Worm (Caenorhabditis elegans): Measurements from ENCODE around the gene srp-1.

The srp-1 gene

DNA sequence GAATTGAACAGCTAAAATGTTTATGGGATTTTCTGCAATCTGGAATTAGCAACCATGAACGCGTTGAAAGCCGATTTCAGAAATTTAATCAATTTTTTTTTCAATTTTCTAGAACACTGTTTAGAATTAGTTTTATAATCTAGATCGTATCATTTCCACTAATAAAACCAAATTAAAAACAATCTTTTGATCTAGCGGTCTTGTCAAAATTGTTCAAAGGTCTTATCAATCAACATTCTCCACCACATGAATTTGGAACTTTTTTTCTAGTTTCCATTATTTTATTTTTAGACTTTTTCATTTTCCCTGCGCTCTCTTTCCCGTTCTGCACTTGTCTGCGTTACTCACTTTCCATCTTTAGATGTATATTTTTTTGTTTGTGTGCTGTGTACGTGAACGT is 9.3 kb downstream of the srp-1 start, which contains the start of gene srp-2:
TSS of gene srp-2 (plus strand) at position 301 of the 400 bp plus-strand sequence.
- TF ChIP-seq zip-2 (tag; optimal IDR thresholded peaks at IDR 0.05) = no peak
- no peak for TF ChIP-seq dmd-8 (GFP tag; IDR thresholded peaks at IDR 0.05)
- TF ChIP-seq fkh-10 (GFP tag; optimal IDR thresholded peaks at IDR 0.05) = no peak
- TF ChIP-seq mdl-1 (tag; optimal IDR thresholded peaks at IDR 0.05) = no peak
- TF ChIP-seq ceh-20 (GFP tag; IDR thresholded peaks at IDR 0.05) = no peak
- TF ChIP-seq ctbp-1 (GFP tag; IDR thresholded peaks at IDR 0.05) = no peak
- no peak for TF ChIP-seq lin-1 (GFP tag; IDR thresholded peaks at IDR 0.05)
- no peak for TF ChIP-seq lin-15B (tag; optimal IDR thresholded peaks at IDR 0.05)
- no peak for TF ChIP-seq hmg-1.1 (GFP tag; IDR thresholded peaks at IDR 0.05)
- no peak for TF ChIP-seq unc-39 (tag; optimal IDR thresholded peaks at IDR 0.05)
- no peak for TF ChIP-seq daf-12 (tag; optimal IDR thresholded peaks at IDR 0.05)
- no peak for TF ChIP-seq mxl-2 (GFP tag; conservative IDR thresholded peaks at IDR 0.05)
- no peak for TF ChIP-seq hlh-30 (tag; optimal IDR thresholded peaks at IDR 0.05; ENCODE audit: insufficient read depth)
- no peak for TF ChIP-seq nhr-76 (tag; optimal IDR thresholded peaks at IDR 0.05)
- TF ChIP-seq nhr-42 (GFP tag; IDR thresholded peaks at IDR 0.05) = no peak
- TF ChIP-seq madf-9 (GFP tag; conservative IDR thresholded peaks at IDR 0.05) = no peak

DNA sequence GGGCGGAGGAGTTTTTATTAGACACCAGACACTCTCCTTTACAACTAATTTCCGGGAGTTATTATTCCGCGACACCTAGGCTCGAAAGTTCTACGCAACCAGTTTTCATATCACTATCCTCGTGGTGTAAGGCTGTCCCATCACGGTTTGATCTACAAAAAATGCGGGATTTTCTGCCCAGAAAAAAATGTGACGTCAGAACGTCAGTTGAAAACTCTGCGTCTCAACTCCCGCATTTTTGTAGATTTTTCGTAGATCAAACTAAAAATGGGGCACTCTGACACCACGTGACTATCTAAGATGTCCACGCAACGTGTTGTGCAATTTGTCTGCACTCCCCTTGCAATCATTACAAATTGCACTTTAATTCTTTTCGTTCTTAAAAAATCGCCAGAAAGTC is 11.6 kb downstream of the srp-1 start, which contains the start of gene str-238:
TSS of gene str-238 (plus strand) at position 301 of the 400 bp plus-strand sequence.
- TF ChIP-seq lin-29 (GFP tag; IDR thresholded peaks at IDR 0.05) = no peak
- TF ChIP-seq ceh-62 (tag; optimal IDR thresholded peaks at IDR 0.05) = no peak
- TF ChIP-seq ceh-28 (tag; optimal IDR thresholded peaks at IDR 0.05) = no peak
- no peak for TF ChIP-seq dmd-8 (GFP tag; IDR thresholded peaks at IDR 0.05)
- no peak for TF ChIP-seq hlh-30 (tag; optimal IDR thresholded peaks at IDR 0.05; ENCODE audit: insufficient read depth)
- TF ChIP-seq fkh-10 (GFP tag; optimal IDR thresholded peaks at IDR 0.05) = no peak
- no peak for TF ChIP-seq F44E2.7 (GFP tag; IDR thresholded peaks at IDR 0.05)
- TF ChIP-seq F37D6.2 (tag; optimal IDR thresholded peaks at IDR 0.05) = no peak
- no peak for TF ChIP-seq hmg-1.1 (GFP tag; IDR thresholded peaks at IDR 0.05)
- no peak for TF ChIP-seq rbr-2 (tag; optimal IDR thresholded peaks at IDR 0.05)
- TF ChIP-seq zip-11 (GFP tag; IDR thresholded peaks at IDR 0.05) = no peak
- TF ChIP-seq lin-38 (GFP tag; IDR thresholded peaks at IDR 0.05) = no peak
- no peak for TF ChIP-seq nhr-48 (tag; optimal IDR thresholded peaks at IDR 0.05)
- TF ChIP-seq F10B5.3 (tag; optimal IDR thresholded peaks at IDR 0.05) = no peak
- TF ChIP-seq egl-27 (tag; optimal IDR thresholded peaks at IDR 0.05) = no peak
- no peak for TF ChIP-seq spr-3 (GFP tag; optimal IDR thresholded peaks at IDR 0.05)
- TF ChIP-seq unc-39 (tag; optimal IDR thresholded peaks at IDR 0.05) = no peak
- TF ChIP-seq nhr-76 (tag; optimal IDR thresholded peaks at IDR 0.05) = no peak
- TF ChIP-seq madf-5 (GFP tag; IDR thresholded peaks at IDR 0.05) = no peak

DNA sequence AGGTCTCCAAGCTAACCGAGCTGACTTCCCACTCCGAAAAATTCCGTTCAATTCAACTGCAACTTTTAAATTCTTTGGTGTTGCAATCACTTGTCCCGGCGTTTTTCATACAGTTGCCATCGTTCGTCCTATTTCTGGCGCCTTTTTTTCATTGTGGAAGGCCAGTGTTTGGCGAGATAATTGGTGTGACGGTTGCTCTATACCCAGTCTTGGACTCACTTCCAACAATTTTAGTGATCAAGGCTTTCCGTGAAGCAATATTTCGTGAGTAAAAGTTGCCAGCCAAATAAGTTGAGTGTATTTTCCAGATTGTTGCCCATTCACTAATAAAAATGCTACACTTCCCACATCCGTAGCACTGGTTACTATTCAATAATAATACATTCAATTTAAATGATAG is 19.1 kb downstream of the srp-1 start:
- TF ChIP-seq Y5F2A.4 (GFP tag; optimal IDR thresholded peaks at IDR 0.05) (no peak), unc-62 (GFP tag; optimal IDR thresholded peaks at IDR 0.05 in 1 of 2) (peak in 1 of 2 experiments; percentile 91), unc-62 (tag; optimal IDR thresholded peaks at IDR 0.05) (no peak)

DNA sequence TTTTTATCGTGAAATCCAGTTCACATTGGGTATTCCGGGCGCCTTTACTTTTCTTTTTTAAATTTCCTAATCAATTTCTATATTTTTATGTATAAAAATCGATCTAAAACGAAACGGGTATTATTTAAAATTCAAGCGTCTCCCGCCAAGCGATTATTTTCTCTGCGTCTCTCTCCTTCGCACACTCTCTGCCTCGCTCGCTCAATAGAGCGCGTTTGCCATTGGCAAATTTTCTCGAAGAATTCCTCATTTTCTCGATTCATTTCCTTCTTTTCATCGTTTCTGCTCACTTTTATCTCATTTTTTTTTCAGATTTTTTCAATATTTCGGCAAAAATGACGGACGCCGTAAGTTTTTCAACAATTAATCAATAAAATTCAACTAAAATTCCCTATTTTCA is 20.2 kb downstream of the srp-1 start, which contains the start of gene sti-1:
TSS of gene sti-1 (plus strand) at position 263 of the 400 bp plus-strand sequence.
- TF ChIP-seq lin-38 (GFP tag; IDR thresholded peaks at IDR 0.05) = peak; percentile 98
- no peak for TF ChIP-seq T20F7.1 (GFP tag; optimal IDR thresholded peaks at IDR 0.05)
- TF ChIP-seq F49E8.2 (tag; optimal IDR thresholded peaks at IDR 0.05; ENCODE audit: borderline replicate concordance) = peak; percentile 26
- TF ChIP-seq zfp-3 (GFP tag; conservative IDR thresholded peaks at IDR 0.05) = 0 out of 2 replicates have a peak, but pooled peaks have one; percentile 47
- TF ChIP-seq nhr-77 (tag; optimal IDR thresholded peaks at IDR 0.05) = peak; percentile 95
- no peak for TF ChIP-seq snpc-1.2 (GFP tag; IDR thresholded peaks at IDR 0.05)
- peak; percentile 66 for TF ChIP-seq nhr-11 (tag; optimal IDR thresholded peaks at IDR 0.05)
- TF ChIP-seq R02D3.7 (tag; optimal IDR thresholded peaks at IDR 0.05) = no peak
- peak; percentile 15 for TF ChIP-seq spr-1 (tag; optimal IDR thresholded peaks at IDR 0.05)
- TF ChIP-seq mep-1 (tag; optimal IDR thresholded peaks at IDR 0.05) = peak; percentile 80
- TF ChIP-seq daf-16 (GFP tag; optimal IDR thresholded peaks at IDR 0.05) = no peak
- TF ChIP-seq daf-16 (tag; optimal IDR thresholded peaks at IDR 0.05) = peak; percentile 20
- peak in 1 of 2 experiments; percentile 54 for TF ChIP-seq mdl-1 (tag; optimal IDR thresholded peaks at IDR 0.05)
- TF ChIP-seq nhr-42 (GFP tag; IDR thresholded peaks at IDR 0.05) = peak; percentile 69; the same call in 1 of the 2 replicates
- TF ChIP-seq ces-1 (GFP tag; optimal IDR thresholded peaks at IDR 0.05) = no peak
- TF ChIP-seq nhr-28 (tag; optimal IDR thresholded peaks at IDR 0.05) = peak; percentile 83
- peak; percentile 51 for TF ChIP-seq lin-15B (tag; optimal IDR thresholded peaks at IDR 0.05)
- peak; percentile 30; the same call in 1 of the 2 replicates for TF ChIP-seq dmd-6 (GFP tag; IDR thresholded peaks at IDR 0.05)
- peak; percentile 32 for TF ChIP-seq jun-1 (tag; optimal IDR thresholded peaks at IDR 0.05)
- TF ChIP-seq php-3 (GFP tag; IDR thresholded peaks at IDR 0.05) = no peak

Data from whole organism, L4 larva.